Worm (Caenorhabditis elegans): ENCODE measurements around the gene hsd-3.
A peak's percentile ranks its signal among the peaks of the same experiment; 100 is the strongest.

The hsd-3 gene

ce11 chrX:5017591-5017990 is 8.5 kb downstream of the hsd-3 start, which contains the start of gene sek-3:
sek-3 (plus strand) TSS chrX:5017891.
- TF ChIP-seq lin-11 (tag; optimal IDR thresholded peaks at IDR 0.05) = no peak
- no peak for TF ChIP-seq pros-1 (tag; optimal IDR thresholded peaks at IDR 0.05)
- TF ChIP-seq Y22D7AL.16 (tag; optimal IDR thresholded peaks at IDR 0.05) = no peak
- TF ChIP-seq tbx-2 (tag; optimal IDR thresholded peaks at IDR 0.05) = no peak
- TF ChIP-seq elt-4 (tag; optimal IDR thresholded peaks at IDR 0.05) = no peak
- no peak for TF ChIP-seq pha-4 (tag; optimal IDR thresholded peaks at IDR 0.05)
- no peak for TF ChIP-seq madf-2 (tag; optimal IDR thresholded peaks at IDR 0.05)
- no peak for TF ChIP-seq hlh-30 (tag; optimal IDR thresholded peaks at IDR 0.05; ENCODE audit: insufficient read depth)
- TF ChIP-seq che-1 (tag; optimal IDR thresholded peaks at IDR 0.05) = no peak
- no peak for TF ChIP-seq pag-3 (tag; optimal IDR thresholded peaks at IDR 0.05; ENCODE audit: borderline replicate concordance)
- TF ChIP-seq unc-3 (GFP tag; conservative IDR thresholded peaks at IDR 0.05) = no peak
- TF ChIP-seq unc-3 (tag; optimal IDR thresholded peaks at IDR 0.05) = no peak
- TF ChIP-seq ztf-16 (tag; optimal IDR thresholded peaks at IDR 0.05) = no peak
- TF ChIP-seq nhr-232 (tag; optimal IDR thresholded peaks at IDR 0.05) = no peak
- TF ChIP-seq unc-86 (tag; optimal IDR thresholded peaks at IDR 0.05) = no peak
- no peak for TF ChIP-seq rnt-1 (tag; optimal IDR thresholded peaks at IDR 0.05)
- TF ChIP-seq ama-1 (optimal IDR thresholded peaks at IDR 0.05) = no peak
- TF ChIP-seq ref-2 (tag; optimal IDR thresholded peaks at IDR 0.05) = no peak
- TF ChIP-seq hlh-6 (tag; optimal IDR thresholded peaks at IDR 0.05) = no peak

DNA sequence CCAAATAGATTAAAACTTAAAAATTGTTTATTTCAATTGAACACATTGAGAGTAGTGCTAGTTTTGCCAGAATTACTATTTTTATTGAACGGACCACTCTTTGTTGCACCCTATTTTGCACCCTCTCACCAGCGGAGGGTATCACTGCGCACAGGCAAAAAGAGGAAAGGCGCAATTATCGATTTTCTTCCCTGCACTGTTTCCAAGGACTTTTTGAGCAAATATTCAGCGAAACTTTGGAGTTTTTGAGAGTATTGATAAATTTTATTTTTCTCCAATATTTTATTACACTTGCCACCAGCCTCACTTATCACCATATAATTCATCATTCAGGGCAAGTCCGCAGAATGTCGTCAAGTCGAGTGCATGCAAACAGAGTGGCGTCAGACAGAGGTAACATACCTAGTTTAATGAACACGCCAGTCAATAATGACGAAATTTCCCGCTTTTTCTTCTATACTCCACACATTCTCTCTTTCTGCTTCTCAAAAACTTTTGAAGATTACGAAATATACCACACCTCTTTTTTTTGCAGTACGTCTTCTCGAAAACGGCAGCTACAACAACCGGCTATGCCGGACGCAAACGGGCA is 9.1 kb downstream of the hsd-3 start:
- TF ChIP-seq ceh-48 (tag; optimal IDR thresholded peaks at IDR 0.05) (peak; percentile 72), nfya-1 (tag; optimal IDR thresholded peaks at IDR 0.05) (peak; percentile 11), pqm-1 (tag; optimal IDR thresholded peaks at IDR 0.05) (no peak), sox-2 (GFP tag; IDR thresholded peaks at IDR 0.05) (no peak)

- no peak for TF ChIP-seq eyg-1 (tag; optimal IDR thresholded peaks at IDR 0.05)
Observed at ce11 chrX:5020996-5021395, 11.9 kb downstream of the hsd-3 start, which contains the start of gene ZC449.2. ZC449.2 (plus strand) TSS chrX:5021285.

DNA sequence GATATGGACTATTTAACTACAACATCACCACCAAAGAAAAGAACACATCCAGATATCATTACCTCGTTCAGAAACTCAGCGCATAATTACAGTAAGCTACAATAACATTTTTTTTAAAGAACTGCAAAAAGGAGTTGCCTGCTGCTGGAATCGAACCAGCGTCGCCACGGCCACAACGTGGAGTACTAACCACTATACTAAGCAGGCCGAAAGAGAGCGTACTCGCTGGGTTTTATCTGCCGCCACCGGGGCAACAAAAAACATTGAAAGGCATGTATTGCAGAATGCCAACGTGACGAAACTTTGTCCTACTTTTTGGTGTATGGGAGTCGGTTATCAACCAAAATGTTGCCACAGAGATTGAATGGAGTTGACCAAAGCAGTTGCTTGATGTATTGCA is 13.6 kb downstream of the hsd-3 start:
- TF ChIP-seq ceh-2 (tag; optimal IDR thresholded peaks at IDR 0.05) (peak; percentile 13), ets-4 (tag; optimal IDR thresholded peaks at IDR 0.05) (no peak), gmeb-2 (tag; optimal IDR thresholded peaks at IDR 0.05) (peak; percentile 27), ceh-48 (tag; optimal IDR thresholded peaks at IDR 0.05) (no peak), lin-11 (tag; optimal IDR thresholded peaks at IDR 0.05) (peak; percentile 24), pag-3 (tag; optimal IDR thresholded peaks at IDR 0.05; ENCODE audit: borderline replicate concordance) (no peak), dmd-4 (tag; optimal IDR thresholded peaks at IDR 0.05; ENCODE audit: borderline replicate concordance) (no peak), ceh-14 (tag; optimal IDR thresholded peaks at IDR 0.05) (no peak), ztf-16 (tag; optimal IDR thresholded peaks at IDR 0.05) (peak; percentile 21), ama-1 (optimal IDR thresholded peaks at IDR 0.05) (no peak), hlh-8 (tag; optimal IDR thresholded peaks at IDR 0.05) (no peak), hlh-13 (GFP tag; optimal IDR thresholded peaks at IDR 0.05) (peak; percentile 15), hlh-15 (tag; optimal IDR thresholded peaks at IDR 0.05) (peak; percentile 40), fkh-6 (tag; optimal IDR thresholded peaks at IDR 0.05) (peak; percentile 4), hlh-30 (tag; optimal IDR thresholded peaks at IDR 0.05; ENCODE audit: insufficient read depth) (no peak), ceh-31 (tag; optimal IDR thresholded peaks at IDR 0.05) (peak; percentile 3), tbx-2 (tag; optimal IDR thresholded peaks at IDR 0.05) (peak; percentile 45), rnt-1 (tag; optimal IDR thresholded peaks at IDR 0.05) (no peak), unc-55 (GFP tag; optimal IDR thresholded peaks at IDR 0.05) (no peak), ceh-34 (tag; optimal IDR thresholded peaks at IDR 0.05) (peak; percentile 6), syd-9 (tag; optimal IDR thresholded peaks at IDR 0.05) (no peak), pha-4 (tag; optimal IDR thresholded peaks at IDR 0.05) (no peak), K09A11.1 (tag; optimal IDR thresholded peaks at IDR 0.05; ENCODE audit: insufficient read depth) (no peak), sox-4 (tag; optimal IDR thresholded peaks at IDR 0.05) (peak; percentile 49), nfya-1 (tag; optimal IDR thresholded peaks at IDR 0.05) (no peak), madf-2 (tag; optimal IDR thresholded peaks at IDR 0.05) (peak; percentile 10), unc-42 (tag; optimal IDR thresholded peaks at IDR 0.05) (no peak), mec-3 (tag; optimal IDR thresholded peaks at IDR 0.05; ENCODE audit: borderline replicate concordance) (no peak), unc-3 (GFP tag; conservative IDR thresholded peaks at IDR 0.05) (0 out of 2 replicates have a peak, but pooled peaks have one; percentile 25), unc-3 (tag; optimal IDR thresholded peaks at IDR 0.05) (peak; percentile 18), nhr-11 (tag; optimal IDR thresholded peaks at IDR 0.05) (no peak), Y22D7AL.16 (tag; optimal IDR thresholded peaks at IDR 0.05) (peak; percentile 44), ceh-6 (GFP tag; optimal IDR thresholded peaks at IDR 0.05) (peak; percentile 60), dve-1 (tag; optimal IDR thresholded peaks at IDR 0.05) (peak; percentile 27), fax-1 (tag; optimal IDR thresholded peaks at IDR 0.05) (peak; percentile 6), unc-86 (tag; optimal IDR thresholded peaks at IDR 0.05) (no peak)

Measured in whole organism, late embryonic.